Fruit fly (Drosophila melanogaster): ENCODE results near the gene ry.

dm6 chr3R:13070011-13070619 lies 37.8 kb downstream of the ry start:
- TF ChIP-seq Crg-1 (GFP tag; optimal IDR thresholded peaks at IDR 0.05) (no peak), Hr96 (GFP tag; optimal IDR thresholded peaks at IDR 0.05) (no peak), kay (GFP tag; ENCODE audit: borderline replicate concordance) (no peak), toe (GFP tag; optimal IDR thresholded peaks at IDR 0.05) (no peak)

Measured in whole organism, adult.